Fruit fly (Drosophila melanogaster) whole organism, wandering third instar larva: ENCODE measurements around the gene Sptz.

ENCODE experiments used
- Jra ChIP-seq: sonication (Bioruptor generic); optimal IDR thresholded peaks from 2 replicates; lab custom pipeline; 2016; ENCODE audit warnings: missing biosample characterization, missing genetic modification characterization
- Myc ChIP-seq: fragments of >200 bp; optimal IDR thresholded peaks from 2 replicates; lab custom pipeline; 2017
- OdsH ChIP-seq: fragments of 200-800 bp; sonication (Bioruptor generic); optimal IDR thresholded peaks from 2 replicates; lab custom pipeline; 2016; ENCODE audit warnings: missing biosample characterization, mild to moderate bottlenecking, missing genetic modification characterization
- Sp1 ChIP-seq: fragments of 200-800 bp; sonication (Bioruptor generic); optimal IDR thresholded peaks from 3 replicates; lab custom pipeline; 2019; ENCODE audit warnings: missing biosample characterization, mild to moderate bottlenecking, missing genetic modification characterization, moderate library complexity
- dsf ChIP-seq: sonication (Bioruptor generic); optimal IDR thresholded peaks from 2 replicates; lab custom pipeline; 2016; ENCODE audit warnings: missing biosample characterization, missing genetic modification characterization, borderline replicate concordance
- ey ChIP-seq: fragments of 200-800 bp; sonication (Bioruptor generic); optimal IDR thresholded peaks from 2 replicates; lab custom pipeline; 2016; ENCODE audit warnings: missing biosample characterization, missing genetic modification characterization
- sv ChIP-seq: fragments of 200-800 bp; sonication (Bioruptor generic); optimal IDR thresholded peaks from 3 replicates; lab custom pipeline; 2016; ENCODE audit warnings: missing biosample characterization, missing genetic modification characterization
- tai ChIP-seq: sonication (Bioruptor generic); optimal IDR thresholded peaks from 2 replicates; lab custom pipeline; 2016; ENCODE audit warnings: missing biosample characterization, missing genetic modification characterization
- usp ChIP-seq: fragments of >200 bp; optimal IDR thresholded peaks from 2 replicates; lab custom pipeline; 2017; ENCODE audit warnings: missing biosample characterization, missing genetic modification characterization
- woc ChIP-seq: sonication (Bioruptor generic); optimal IDR thresholded peaks from 2 replicates; lab custom pipeline; 2016; ENCODE audit warnings: missing biosample characterization, mild to moderate bottlenecking, missing genetic modification characterization

DNA sequence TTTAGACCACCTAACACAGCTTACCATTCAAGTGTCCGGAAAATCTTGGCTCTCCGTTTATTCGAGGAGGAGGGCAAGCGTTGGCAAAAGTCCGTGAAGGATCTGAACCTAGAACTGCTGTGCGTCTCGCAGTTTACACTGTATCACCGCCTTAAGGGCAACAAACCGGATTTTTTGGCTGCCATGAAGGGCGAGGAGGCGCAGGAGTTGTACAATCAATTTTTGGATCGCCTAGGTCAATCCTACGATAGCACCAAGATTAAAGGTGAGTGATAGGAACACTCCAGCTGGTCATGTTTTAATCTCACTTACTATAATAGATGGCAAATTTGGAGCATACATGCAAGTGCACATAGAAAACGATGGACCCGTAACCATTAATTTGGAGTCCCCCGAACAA, 8.4 kb downstream of the Sptz start:
- TF ChIP-seq Sp1 (no peak), usp (GFP tag; lab: Kevin White, UChicago) (no peak), ey (GFP tag; lab: Kevin White, UChicago) (no peak), woc (GFP tag; lab: Kevin White, UChicago) (no peak), tai (GFP tag; lab: Kevin White, UChicago) (no peak), sv (no peak), dsf (GFP tag; lab: Kevin White, UChicago) (no peak), Jra (no peak), OdsH (GFP tag; lab: Kevin White, UChicago) (no peak), Myc (lab: Kevin White, UChicago) (no peak)
